Fruit fly (Drosophila melanogaster): ENCODE results near the gene bbg.

bbg gene

DNA sequence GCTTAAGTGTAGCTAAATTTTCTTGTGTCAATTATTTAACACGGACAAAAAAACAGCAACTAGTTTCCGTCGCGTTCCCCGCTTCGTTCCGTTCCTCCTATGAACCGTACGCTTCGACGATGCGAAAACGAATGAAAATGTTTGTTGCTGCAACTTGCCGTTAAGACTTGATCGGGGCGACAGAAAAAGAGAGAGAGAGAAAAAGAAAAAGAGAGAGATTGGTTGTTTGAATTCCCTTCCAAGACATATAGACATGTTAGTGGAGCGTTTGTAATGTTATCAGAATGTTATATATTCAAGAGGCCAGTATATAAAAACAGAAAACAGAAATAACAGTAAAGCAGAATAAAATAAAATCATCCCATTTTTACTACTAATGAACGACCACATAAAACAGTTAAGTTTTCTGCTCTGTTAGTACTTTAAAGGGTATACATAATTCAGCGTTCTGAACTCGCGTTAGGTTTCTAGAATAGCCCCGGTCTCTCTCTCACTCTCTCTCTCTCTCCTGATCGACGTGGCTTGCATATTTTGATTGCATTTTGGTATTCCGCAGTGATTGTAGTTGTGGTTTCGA lies 14.9 kb upstream of the bbg start, which contains the start of gene Gbs-70E (continued):
- peak; percentile 94 to 95 for TF ChIP-seq ss (GFP tag; optimal IDR thresholded peaks at IDR 0.05)
- TF ChIP-seq spab (GFP tag; optimal IDR thresholded peaks at IDR 0.05), result peak; percentile 89
- peak; percentile 93 for TF ChIP-seq CG8632 (GFP tag; optimal IDR thresholded peaks at IDR 0.05)
- TF ChIP-seq CG7368 (GFP tag; optimal IDR thresholded peaks at IDR 0.05), result peak; percentile 90
- peak; percentile 91 for TF ChIP-seq Sox15 (GFP tag; optimal IDR thresholded peaks at IDR 0.05)
- TF ChIP-seq Gug (GFP tag; IDR thresholded peaks at IDR 0.05), result peak; percentile 90
- peak; percentile 94 for TF ChIP-seq vri (GFP tag; optimal IDR thresholded peaks at IDR 0.05)
- peak; percentile 88 for TF ChIP-seq CG6163 (GFP tag; IDR thresholded peaks at IDR 0.05)
- peak; percentile 73 to 90 for TF ChIP-seq salr (GFP tag; optimal IDR thresholded peaks at IDR 0.05)
- TF ChIP-seq CG32006 (GFP tag; optimal IDR thresholded peaks at IDR 0.05), result peak; percentile 91
- peak; percentile 94 for TF ChIP-seq acj6 (GFP tag; optimal IDR thresholded peaks at IDR 0.05)
- TF ChIP-seq lz (GFP tag; optimal IDR thresholded peaks at IDR 0.05), result peak; percentile 96
- TF ChIP-seq achi (GFP tag; optimal IDR thresholded peaks at IDR 0.05), result peak; percentile 93
- peak; percentile 70 for TF ChIP-seq fkh (GFP tag; optimal IDR thresholded peaks at IDR 0.05)
- peak; percentile 95 for TF ChIP-seq pdm3 (GFP tag; optimal IDR thresholded peaks at IDR 0.05)
- TF ChIP-seq fd59A (GFP tag; optimal IDR thresholded peaks at IDR 0.05), result peak; percentile 87
- peak; percentile 89 for TF ChIP-seq CG3032 (tag; optimal IDR thresholded peaks at IDR 0.05)
- TF ChIP-seq Eip93F (GFP tag; optimal IDR thresholded peaks at IDR 0.05), result peak; percentile 69
- peak; percentile 93 for TF ChIP-seq Ets21C (GFP tag; optimal IDR thresholded peaks at IDR 0.05)
- TF ChIP-seq OdsH (GFP tag; optimal IDR thresholded peaks at IDR 0.05), result peak; percentile 94
- peak; percentile 85 for TF ChIP-seq fd85E (GFP tag; optimal IDR thresholded peaks at IDR 0.05)
- peak; percentile 94 for TF ChIP-seq Smox (GFP tag; optimal IDR thresholded peaks at IDR 0.05)
- peak; percentile 81 for TF ChIP-seq CG11902 (GFP tag; optimal IDR thresholded peaks at IDR 0.05)
- peak; percentile 88 for TF ChIP-seq Lpt (GFP tag; optimal IDR thresholded peaks at IDR 0.05)
- peak; percentile 96 for TF ChIP-seq topi (GFP tag; optimal IDR thresholded peaks at IDR 0.05)
- TF ChIP-seq Sox14 (GFP tag; optimal IDR thresholded peaks at IDR 0.05), result peak; percentile 96
- TF ChIP-seq CG34406 (GFP tag; optimal IDR thresholded peaks at IDR 0.05), result peak; percentile 94
- TF ChIP-seq CG10631 (GFP tag; optimal IDR thresholded peaks at IDR 0.05), result peak; percentile 89

DNA sequence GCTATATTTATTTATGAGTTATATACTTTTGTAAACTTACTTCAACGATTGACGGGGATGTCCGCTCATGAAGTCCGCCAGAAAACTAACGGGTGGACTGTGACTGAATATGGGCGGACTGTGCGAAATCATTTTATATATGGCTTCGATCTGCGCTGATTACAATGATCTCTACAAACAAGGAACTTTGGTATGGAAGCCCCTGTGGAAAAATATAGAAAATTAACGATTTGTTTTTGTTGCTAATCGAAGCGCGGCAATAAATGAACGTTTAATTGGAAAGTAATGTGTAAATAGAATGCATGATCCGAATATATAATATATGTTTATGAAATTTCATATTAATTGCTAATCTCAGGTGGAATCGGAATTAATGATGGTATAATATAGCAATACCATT lies 13.9 kb upstream of the bbg start:
- TF ChIP-seq CG34406 (GFP tag; optimal IDR thresholded peaks at IDR 0.05) (no peak), Met (GFP tag; optimal IDR thresholded peaks at IDR 0.05) (no peak), dac (GFP tag; optimal IDR thresholded peaks at IDR 0.05) (no peak)

- no peak for TF ChIP-seq Eip78C (GFP tag)
- TF ChIP-seq fkh (GFP tag; optimal IDR thresholded peaks at IDR 0.05), result peak; percentile 64
Measured at dm6 chr3L:14549215-14549614, 13.1 kb upstream of the bbg start.

dm6 chr3L:14547811-14548765 lies 12.0 kb upstream of the bbg start:
- TF ChIP-seq fd59A (GFP tag; optimal IDR thresholded peaks at IDR 0.05) (no peak), CG32006 (GFP tag; optimal IDR thresholded peaks at IDR 0.05) (no peak), lz (GFP tag; optimal IDR thresholded peaks at IDR 0.05) (no peak), acj6 (GFP tag; optimal IDR thresholded peaks at IDR 0.05) (no peak), CG6808 (GFP tag; optimal IDR thresholded peaks at IDR 0.05) (no peak), CG7368 (GFP tag; optimal IDR thresholded peaks at IDR 0.05) (no peak), CG8119 (GFP tag; IDR thresholded peaks at IDR 0.05) (no peak), Hr39 (GFP tag; optimal IDR thresholded peaks at IDR 0.05) (no peak), CG15336 (GFP tag; IDR thresholded peaks at IDR 0.05) (no peak), CG1621 (tag; optimal IDR thresholded peaks at IDR 0.05) (no peak), ss (GFP tag; optimal IDR thresholded peaks at IDR 0.05) (no peak), svp (GFP tag) (peak; percentile 82), fkh (GFP tag; optimal IDR thresholded peaks at IDR 0.05) (peak; percentile 20), CG8319 (GFP tag; optimal IDR thresholded peaks at IDR 0.05) (no peak), Eip93F (GFP tag; optimal IDR thresholded peaks at IDR 0.05) (peak; percentile 29)

Measured in whole organism, prepupa.